Worm (Caenorhabditis elegans): ENCODE results near the gene srx-4.

DNA sequence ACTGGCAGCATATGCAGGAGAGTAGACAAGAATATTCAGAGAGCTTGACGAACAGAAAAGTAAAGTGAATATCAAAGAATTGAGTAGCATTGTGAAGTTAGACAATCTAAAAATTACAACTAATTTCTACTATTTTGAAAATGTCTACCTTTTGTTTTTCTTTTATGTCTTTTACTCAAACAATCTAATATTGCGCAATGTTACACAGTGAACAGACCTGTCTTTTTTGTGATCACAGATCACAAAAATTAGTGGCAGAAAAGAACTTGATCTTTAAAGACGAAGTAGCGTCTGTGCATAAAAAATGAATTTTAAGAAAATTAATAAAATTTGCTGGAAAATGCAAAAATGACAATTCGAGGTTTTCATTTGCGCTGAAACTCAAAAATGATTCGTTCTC, 6.5 kb upstream of the srx-4 start:
- TF ChIP-seq ama-1 (optimal IDR thresholded peaks at IDR 0.05), result no peak
- TF ChIP-seq ceh-13 (GFP tag; optimal IDR thresholded peaks at IDR 0.05), result no peak
- TF ChIP-seq F13C5.2 (tag; optimal IDR thresholded peaks at IDR 0.05), result no peak
- TF ChIP-seq hmbx-1 (tag; optimal IDR thresholded peaks at IDR 0.05), result no peak
- no peak for TF ChIP-seq tra-4 (tag; optimal IDR thresholded peaks at IDR 0.05)
- no peak for TF ChIP-seq tbx-11 (GFP tag; IDR thresholded peaks at IDR 0.05)
- TF ChIP-seq tbx-37 (GFP tag; conservative IDR thresholded peaks at IDR 0.05), result no peak
- TF ChIP-seq aly-1 (tag; optimal IDR thresholded peaks at IDR 0.05), result no peak
- TF ChIP-seq ets-7 (tag; optimal IDR thresholded peaks at IDR 0.05), result no peak
- TF ChIP-seq flt-1 (GFP tag; IDR thresholded peaks at IDR 0.05), result no peak
- no peak for TF ChIP-seq ceh-36 (tag; optimal IDR thresholded peaks at IDR 0.05)
- no peak for TF ChIP-seq pes-1 (GFP tag; IDR thresholded peaks at IDR 0.05)
- no peak for TF ChIP-seq B0310.2 (tag; optimal IDR thresholded peaks at IDR 0.05)

Data from whole organism, early embryonic.